Worm (Caenorhabditis elegans) whole organism, L4 larva: Measurements from ENCODE around the gene air-1.

ENCODE experiments used
- D1046.2 ChIP-seq: fragments of 200-800 bp; sonication (Bioruptor generic); IDR thresholded peaks from 2 replicates; pipeline ENCODE4 v1.3.6; 2022; ENCODE audit warnings: missing genetic modification characterization, missing compliant biosample characterization
- F10B5.3 ChIP-seq: sonication (generic microtip); optimal IDR thresholded peaks from 2 replicates; lab custom pipeline; 2016; ENCODE audit warnings: mild to moderate bottlenecking, missing genetic modification characterization, missing compliant biosample characterization
- F37D6.2 ChIP-seq: sonication (generic microtip); optimal IDR thresholded peaks from 2 replicates; lab custom pipeline; 2016; ENCODE audit warnings: mild to moderate bottlenecking, missing genetic modification characterization, missing compliant biosample characterization
- F44E2.7 ChIP-seq: fragments of 200-800 bp; sonication (Bioruptor generic); IDR thresholded peaks from 2 replicates; pipeline ENCODE4 v2.1.2; 2022; ENCODE audit warnings: missing genetic modification characterization, missing compliant biosample characterization
- F49E8.2 ChIP-seq: sonication (generic microtip); optimal IDR thresholded peaks from 2 replicates; lab custom pipeline; 2016; ENCODE audit warnings: missing compliant biosample characterization, mild to moderate bottlenecking, missing genetic modification characterization, borderline replicate concordance
- T20F7.1 ChIP-seq: fragments of 200-800 bp; sonication (Bioruptor generic); optimal IDR thresholded peaks from 2 replicates; lab custom pipeline; 2018; ENCODE audit warnings: mild to moderate bottlenecking, missing genetic modification characterization, missing compliant biosample characterization
- ZK546.5 ChIP-seq, 2 experiments: sonication (generic microtip); optimal IDR thresholded peaks; 2 replicates each; lab custom pipeline; 2017; ENCODE audit warnings: missing biosample characterization in 2 of 2, missing genetic modification characterization in 2 of 2
- arid-1 ChIP-seq: fragments of 200-800 bp; sonication (Bioruptor generic); conservative IDR thresholded peaks from 2 replicates; pipeline ENCODE4 v1.3.6; 2022; ENCODE audit warnings: missing genetic modification reagents, missing genetic modification characterization, missing compliant biosample characterization
- attf-4 ChIP-seq: sonication (generic microtip); optimal IDR thresholded peaks from 3 replicates; lab custom pipeline; 2017; ENCODE audit warnings: missing biosample characterization, missing genetic modification characterization
- ceh-28 ChIP-seq: fragments of 150-350 bp; optimal IDR thresholded peaks from 2 replicates; lab custom pipeline; 2014; ENCODE audit warnings: missing biosample characterization, missing genetic modification reagents, missing genetic modification characterization
- ceh-32 ChIP-seq: sonication (generic microtip); optimal IDR thresholded peaks from 2 replicates; lab custom pipeline; 2016; ENCODE audit warnings: mild to moderate bottlenecking, missing genetic modification characterization, missing compliant biosample characterization; ENCODE audit not compliant: poor library complexity
- ceh-44 ChIP-seq: fragments of 200-800 bp; sonication (Bioruptor generic); IDR thresholded peaks from 2 replicates; pipeline ENCODE4 v1.3.6; 2022; ENCODE audit warnings: missing genetic modification reagents, missing genetic modification characterization, missing compliant biosample characterization
- ceh-62 ChIP-seq: sonication (generic microtip); optimal IDR thresholded peaks from 2 replicates; lab custom pipeline; 2017; ENCODE audit warnings: missing biosample characterization, missing genetic modification characterization
- cey-2 ChIP-seq: sonication (generic microtip); optimal IDR thresholded peaks from 3 replicates; lab custom pipeline; 2017; ENCODE audit warnings: missing genetic modification characterization, mild to moderate bottlenecking, missing compliant biosample characterization, antibody characterized with exemption, borderline replicate concordance; ENCODE audit not compliant: insufficient read depth
- ctbp-1 ChIP-seq: fragments of 200-800 bp; sonication (Bioruptor generic); IDR thresholded peaks from 2 replicates; pipeline ENCODE4 v1.3.6; 2022; ENCODE audit warnings: missing genetic modification reagents, missing genetic modification characterization, missing compliant biosample characterization
- daf-12 ChIP-seq: fragments of 150-350 bp; optimal IDR thresholded peaks from 2 replicates; lab custom pipeline; 2014; ENCODE audit warnings: missing biosample characterization, missing genetic modification reagents, missing genetic modification characterization
- daf-16 ChIP-seq, 3 experiments: sonication (generic microtip); optimal IDR thresholded peaks; 2 replicates each; lab custom pipeline; 2016 to 2017; ENCODE audit warnings: missing genetic modification characterization in 3 of 3, missing genetic modification reagents in 3 of 3, mild to moderate bottlenecking in 2 of 3, missing compliant biosample characterization in 2 of 3, missing biosample characterization in 1 of 3, moderate library complexity in 1 of 3
- dmd-6 ChIP-seq: fragments of 200-800 bp; sonication (Bioruptor generic); IDR thresholded peaks from 2 replicates; pipeline ENCODE4 v1.3.6; 2022; ENCODE audit warnings: missing genetic modification reagents, missing genetic modification characterization, missing compliant biosample characterization
- dmd-8 ChIP-seq: fragments of 200-800 bp; sonication (Bioruptor generic); IDR thresholded peaks from 2 replicates; pipeline ENCODE4 v1.3.6; 2022; ENCODE audit warnings: missing genetic modification characterization, missing compliant biosample characterization
- dmd-9 ChIP-seq: fragments of 200-800 bp; sonication (Bioruptor generic); IDR thresholded peaks from 2 replicates; pipeline ENCODE4 v1.3.6; 2022; ENCODE audit warnings: missing genetic modification reagents, missing genetic modification characterization, missing compliant biosample characterization
- dve-1 ChIP-seq: sonication (generic microtip); optimal IDR thresholded peaks from 2 replicates; lab custom pipeline; 2017; ENCODE audit warnings: antibody characterized with exemption, mild to moderate bottlenecking, missing genetic modification characterization, missing compliant biosample characterization; ENCODE audit not compliant: insufficient read depth
- fkh-10 ChIP-seq: fragments of 150-350 bp; optimal IDR thresholded peaks from 2 replicates; lab custom pipeline; 2014; ENCODE audit warnings: missing biosample characterization, missing genetic modification reagents, missing genetic modification characterization
- fos-1 ChIP-seq: fragments of 150-350 bp; optimal IDR thresholded peaks from 2 replicates; lab custom pipeline; 2014; ENCODE audit warnings: missing biosample characterization, missing genetic modification characterization
- hif-1 ChIP-seq, 2 experiments: sonication (generic microtip); optimal IDR thresholded peaks; 2 replicates each; lab custom pipeline; 2016 to 2017; ENCODE audit warnings: missing compliant biosample characterization in 2 of 2, missing genetic modification characterization in 2 of 2, missing genetic modification reagents in 2 of 2, missing genotype in 2 of 2, mild to moderate bottlenecking in 1 of 2
- hlh-11 ChIP-seq: fragments of 200-800 bp; sonication (Bioruptor generic); optimal IDR thresholded peaks from 2 replicates; lab custom pipeline; 2018; ENCODE audit warnings: mild to moderate bottlenecking, missing genetic modification characterization, missing compliant biosample characterization
- hmg-1.1 ChIP-seq: fragments of 200-800 bp; sonication (Bioruptor generic); IDR thresholded peaks from 2 replicates; pipeline ENCODE4 v1.3.6; 2022; ENCODE audit warnings: missing genetic modification reagents, missing genetic modification characterization, missing compliant biosample characterization
- lin-1 ChIP-seq: fragments of 200-800 bp; sonication (Bioruptor generic); IDR thresholded peaks from 2 replicates; pipeline ENCODE4 v1.3.6; 2022; ENCODE audit warnings: missing genetic modification reagents, missing genetic modification characterization, missing compliant biosample characterization
- lin-13 ChIP-seq: fragments of 150-350 bp; optimal IDR thresholded peaks from 2 replicates; lab custom pipeline; 2014; ENCODE audit warnings: missing biosample characterization, missing genetic modification reagents, missing genetic modification characterization
- lin-29 ChIP-seq: fragments of 200-800 bp; sonication (Bioruptor generic); IDR thresholded peaks from 2 replicates; pipeline ENCODE4 v1.3.6; 2022; ENCODE audit warnings: missing genetic modification reagents, missing genetic modification characterization, missing compliant biosample characterization
- lin-38 ChIP-seq: fragments of 200-800 bp; sonication (Bioruptor generic); IDR thresholded peaks from 2 replicates; pipeline ENCODE4 v1.3.6; 2022; ENCODE audit warnings: missing genetic modification reagents, missing genetic modification characterization, missing compliant biosample characterization
- lir-3 ChIP-seq: sonication (generic microtip); optimal IDR thresholded peaks from 2 replicates; lab custom pipeline; 2016; ENCODE audit warnings: mild to moderate bottlenecking, missing genetic modification characterization, missing compliant biosample characterization
- mdl-1 ChIP-seq, 2 experiments: fragments of 150-350 bp in 1 of 2; sonication (generic microtip) in 1 of 2; optimal IDR thresholded peaks; 2 replicates each; lab custom pipeline; 2014 to 2017; ENCODE audit warnings: missing biosample characterization in 2 of 2, missing genetic modification characterization in 2 of 2
- mep-1 ChIP-seq: fragments of 150-350 bp; sonication (generic microtip); optimal IDR thresholded peaks from 3 replicates; lab custom pipeline; 2014; ENCODE audit warnings: missing biosample characterization, missing genetic modification characterization
- mxl-2 ChIP-seq: fragments of 200-800 bp; sonication (Bioruptor generic); conservative IDR thresholded peaks from 2 replicates; pipeline ENCODE4 v1.3.6; 2022; ENCODE audit warnings: missing genetic modification reagents, missing genetic modification characterization, missing compliant biosample characterization
- nhr-10 ChIP-seq: fragments of 150-350 bp; optimal IDR thresholded peaks from 2 replicates; lab custom pipeline; 2014; ENCODE audit warnings: missing biosample characterization, missing genetic modification characterization
- nhr-28 ChIP-seq: fragments of 150-350 bp; optimal IDR thresholded peaks from 2 replicates; lab custom pipeline; 2014; ENCODE audit warnings: missing biosample characterization, missing genetic modification characterization
- nhr-41 ChIP-seq: fragments of 200-800 bp; sonication (Bioruptor generic); IDR thresholded peaks from 2 replicates; pipeline ENCODE4 v1.3.6; 2022; ENCODE audit warnings: missing genetic modification reagents, missing genetic modification characterization, missing compliant biosample characterization
- nhr-42 ChIP-seq: fragments of 200-800 bp; sonication (Bioruptor generic); IDR thresholded peaks from 2 replicates; pipeline ENCODE4 v1.3.6; 2022; ENCODE audit warnings: missing genetic modification characterization, missing compliant biosample characterization
- nhr-48 ChIP-seq: sonication (generic microtip); optimal IDR thresholded peaks from 2 replicates; lab custom pipeline; 2016; ENCODE audit warnings: mild to moderate bottlenecking, missing genetic modification characterization, missing compliant biosample characterization
- nhr-77 ChIP-seq: fragments of 150-350 bp; optimal IDR thresholded peaks from 2 replicates; lab custom pipeline; 2014; ENCODE audit warnings: missing biosample characterization, missing genetic modification characterization
- pha-4 ChIP-seq, 2 experiments: fragments of 150-350 bp in 1 of 2; fragments of 200-800 bp in 1 of 2; sonication (Bioruptor generic) in 1 of 2; IDR thresholded peaks in 1 of 2; optimal IDR thresholded peaks in 1 of 2; 2 replicates each; pipeline versions ENCODE4 v1.3.6 to Lab custom; 2014 to 2022; ENCODE audit warnings: missing genetic modification characterization in 2 of 2, missing genetic modification reagents in 2 of 2, missing biosample characterization in 1 of 2, missing compliant biosample characterization in 1 of 2
- php-3 ChIP-seq: fragments of 200-800 bp; sonication (Bioruptor generic); IDR thresholded peaks from 2 replicates; pipeline ENCODE4 v1.3.6; 2022; ENCODE audit warnings: missing genetic modification reagents, missing genetic modification characterization, missing compliant biosample characterization
- pqm-1 ChIP-seq: sonication (generic microtip); optimal IDR thresholded peaks from 2 replicates; lab custom pipeline; 2017; ENCODE audit warnings: missing biosample characterization, missing genetic modification characterization
- saeg-2 ChIP-seq: fragments of 200-800 bp; sonication (Bioruptor generic); IDR thresholded peaks from 2 replicates; pipeline ENCODE4 v1.3.6; 2022; ENCODE audit warnings: missing genetic modification reagents, missing genetic modification characterization, missing compliant biosample characterization
- sdz-12 ChIP-seq: fragments of 200-800 bp; sonication (Bioruptor generic); optimal IDR thresholded peaks from 2 replicates; lab custom pipeline; 2018; ENCODE audit warnings: mild to moderate bottlenecking, missing genetic modification characterization, missing compliant biosample characterization
- set-16 ChIP-seq: fragments of 200-800 bp; sonication (Bioruptor generic); IDR thresholded peaks from 2 replicates; pipeline ENCODE4 v1.3.6; 2022; ENCODE audit warnings: missing genetic modification reagents, missing genetic modification characterization, missing compliant biosample characterization
- spr-1 ChIP-seq: sonication (generic microtip); optimal IDR thresholded peaks from 2 replicates; lab custom pipeline; 2016; ENCODE audit warnings: mild to moderate bottlenecking, missing genetic modification characterization, missing compliant biosample characterization
- unc-62 ChIP-seq, 3 experiments: fragments of 150-350 bp in 1 of 3; sonication (generic microtip); optimal IDR thresholded peaks in 2 of 3; peaks in 1 of 3; 1 replicate in 1 of 3; 2 replicates in 2 of 3; lab custom pipeline; 2014 to 2017; ENCODE audit warnings: missing biosample characterization in 3 of 3, missing genetic modification characterization in 3 of 3, missing genetic modification reagents in 3 of 3, missing genotype in 1 of 3
- ztf-11 ChIP-seq: fragments of 150-350 bp; optimal IDR thresholded peaks from 2 replicates; lab custom pipeline; 2014; ENCODE audit warnings: missing biosample characterization, missing genetic modification characterization
- ztf-7 ChIP-seq: fragments of 150-350 bp; optimal IDR thresholded peaks from 2 replicates; lab custom pipeline; 2014; ENCODE audit warnings: missing biosample characterization, missing genetic modification characterization

The air-1 gene

ce11 chrV:8267275-8267674 is 46.0 kb downstream of the air-1 start:
- TF ChIP-seq ztf-7 (peak; percentile 89), unc-62 (GFP tag; optimal IDR thresholded peaks at IDR 0.05 in 1 of 2; lab: Kevin White, UChicago) (peak in 1 of 2 experiments; percentile 41), unc-62 (tag; optimal IDR thresholded peaks at IDR 0.05; lab: Kevin White, UChicago) (no peak), saeg-2 (GFP tag; lab: Robert Waterston, UW) (no peak), fos-1 (tag; lab: Kevin White, UChicago) (peak; percentile 31), lin-13 (GFP tag; lab: Kevin White, UChicago) (no peak), attf-4 (tag; lab: Kevin White, UChicago) (no peak), dmd-6 (GFP tag; lab: Robert Waterston, UW) (peak; percentile 80), fkh-10 (GFP tag; lab: Kevin White, UChicago) (no peak), daf-16 (GFP tag; optimal IDR thresholded peaks at IDR 0.05; lab: Kevin White, UChicago) (no peak), daf-16 (tag; optimal IDR thresholded peaks at IDR 0.05; lab: Kevin White, UChicago) (peak; percentile 67), ctbp-1 (no peak), ztf-11 (tag; lab: Kevin White, UChicago) (no peak), nhr-42 (GFP tag; lab: Robert Waterston, UW) (no peak), hmg-1.1 (GFP tag; lab: Robert Waterston, UW) (no peak), php-3 (GFP tag; lab: Robert Waterston, UW) (no peak), arid-1 (GFP tag; lab: Robert Waterston, UW) (no peak), mxl-2 (GFP tag; lab: Robert Waterston, UW) (no peak), daf-12 (tag; lab: Kevin White, UChicago) (no peak), nhr-77 (tag; lab: Kevin White, UChicago) (peak; percentile 92), cey-2 (tag; lab: Kevin White, UChicago) (no peak), lin-38 (GFP tag; lab: Robert Waterston, UW) (no peak), dmd-8 (GFP tag; lab: Robert Waterston, UW) (no peak), F37D6.2 (tag; lab: Kevin White, UChicago) (no peak), lin-1 (GFP tag; lab: Robert Waterston, UW) (0 out of 2 replicates have a peak, but pooled peaks have one; percentile 55), ceh-44 (GFP tag; lab: Robert Waterston, UW) (no peak), pqm-1 (tag; lab: Kevin White, UChicago) (peak; percentile 93), lin-29 (GFP tag; lab: Robert Waterston, UW) (no peak), ceh-28 (tag; lab: Kevin White, UChicago) (no peak), spr-1 (no peak), F10B5.3 (no peak), lir-3 (no peak), pha-4 (GFP tag; IDR thresholded peaks at IDR 0.05; lab: Robert Waterston, UW) (no peak), pha-4 (tag; optimal IDR thresholded peaks at IDR 0.05; lab: Kevin White, UChicago) (no peak), ceh-32 (tag; lab: Kevin White, UChicago) (no peak), sdz-12 (GFP tag; lab: Kevin White, UChicago) (no peak), nhr-48 (tag; lab: Kevin White, UChicago) (peak; percentile 28), mdl-1 (tag; optimal IDR thresholded peaks at IDR 0.05; lab: Kevin White, UChicago) (no peak), D1046.2 (GFP tag; lab: Robert Waterston, UW) (no peak), ceh-62 (tag; lab: Kevin White, UChicago) (no peak), hlh-11 (peak; percentile 54), mep-1 (peak; percentile 69), nhr-10 (tag; lab: Kevin White, UChicago) (peak; percentile 32), dve-1 (tag; lab: Kevin White, UChicago) (peak; percentile 76), T20F7.1 (GFP tag; lab: Kevin White, UChicago) (peak; percentile 40), F44E2.7 (GFP tag; lab: Robert Waterston, UW) (no peak), set-16 (GFP tag; lab: Robert Waterston, UW) (no peak), nhr-28 (tag; lab: Kevin White, UChicago) (peak; percentile 75), hif-1 (tag; optimal IDR thresholded peaks at IDR 0.05; lab: Kevin White, UChicago) (no peak), nhr-41 (GFP tag; lab: Robert Waterston, UW) (no peak), ZK546.5 (tag; optimal IDR thresholded peaks at IDR 0.05; lab: Kevin White, UChicago) (no peak), F49E8.2 (tag; lab: Kevin White, UChicago) (no peak), dmd-9 (GFP tag; lab: Robert Waterston, UW) (no peak)
